Fruit fly (Drosophila melanogaster) whole organism, embryonic: ENCODE measurements around the gene RpS20.
A peak's percentile ranks its signal among the peaks of the same experiment; 100 is the strongest.

Experiments
- BEAF-32 ChIP-seq: fragments of 200-800 bp; sonication (Bioruptor generic); optimal IDR thresholded peaks from 3 replicates; lab custom pipeline; 2017; ENCODE audit warnings: missing biosample characterization, missing genetic modification characterization, mild to moderate bottlenecking, moderate library complexity, missing genetic modification reagents
- CG10654 ChIP-seq: fragments of 200-800 bp; sonication (Bioruptor generic); optimal IDR thresholded peaks from 2 replicates; lab custom pipeline; 2016; ENCODE audit warnings: missing biosample characterization, missing genetic modification characterization
- CG11456 ChIP-seq: fragments of 200-800 bp; sonication (Bioruptor generic); IDR thresholded peaks from 3 replicates; pipeline ENCODE4 v1.3.6; 2022; ENCODE audit warnings: missing biosample characterization, missing genetic modification characterization
- CG12219 ChIP-seq: fragments of 200-800 bp; sonication (Bioruptor generic); optimal IDR thresholded peaks from 3 replicates; lab custom pipeline; 2018; ENCODE audit warnings: missing biosample characterization, mild to moderate bottlenecking, missing genetic modification characterization
- CG12236 ChIP-seq: fragments of 200-800 bp; sonication (Bioruptor generic); optimal IDR thresholded peaks from 2 replicates; lab custom pipeline; 2016; ENCODE audit warnings: missing biosample characterization, missing genetic modification characterization
- CG14710 ChIP-seq: fragments of 200-800 bp; sonication (Bioruptor generic); optimal IDR thresholded peaks from 3 replicates; lab custom pipeline; 2019; ENCODE audit warnings: missing biosample characterization, mild to moderate bottlenecking, missing genetic modification characterization, moderate library complexity
- CG15011 ChIP-seq: fragments of 200-800 bp; sonication (Bioruptor generic); optimal IDR thresholded peaks from 3 replicates; lab custom pipeline; 2018; ENCODE audit warnings: missing biosample characterization, mild to moderate bottlenecking, missing genetic modification characterization
- CG15073 ChIP-seq: fragments of 200-800 bp; sonication (Bioruptor generic); optimal IDR thresholded peaks from 2 replicates; lab custom pipeline; 2016; ENCODE audit warnings: missing biosample characterization, missing genetic modification characterization
- CG1529 ChIP-seq: fragments of 200-800 bp; sonication (Bioruptor generic); optimal IDR thresholded peaks from 3 replicates; lab custom pipeline; 2018; ENCODE audit warnings: missing biosample characterization, missing genetic modification characterization
- CG17802 ChIP-seq: fragments of 200-800 bp; sonication (Bioruptor generic); optimal IDR thresholded peaks from 2 replicates; lab custom pipeline; 2018; ENCODE audit warnings: missing biosample characterization, mild to moderate bottlenecking, missing genetic modification characterization, moderate library complexity
- CG2202 ChIP-seq: fragments of 200-800 bp; sonication (Bioruptor generic); optimal IDR thresholded peaks from 2 replicates; lab custom pipeline; 2018; ENCODE audit warnings: missing biosample characterization, mild to moderate bottlenecking, missing genetic modification characterization
- CG2678 ChIP-seq: fragments of 200-800 bp; sonication (Bioruptor generic); optimal IDR thresholded peaks from 3 replicates; lab custom pipeline; 2019; ENCODE audit warnings: missing biosample characterization, mild to moderate bottlenecking, missing genetic modification characterization, moderate library complexity
- CG32532 ChIP-seq: fragments of 200-800 bp; sonication (Bioruptor generic); IDR thresholded peaks from 2 replicates; pipeline ENCODE4 v1.3.6; 2022; ENCODE audit warnings: missing biosample characterization, missing genetic modification characterization
- CG32767 ChIP-seq: fragments of 200-800 bp; sonication (Bioruptor generic); IDR thresholded peaks from 2 replicates; pipeline ENCODE4 v1.3.6; 2022; ENCODE audit warnings: missing biosample characterization, missing genetic modification characterization
- CG3838 ChIP-seq: fragments of 200-800 bp; sonication (Bioruptor generic); optimal IDR thresholded peaks from 3 replicates; lab custom pipeline; 2016; ENCODE audit warnings: missing biosample characterization, missing genetic modification characterization
- CG42726 ChIP-seq: fragments of 200-800 bp; sonication (Bioruptor generic); IDR thresholded peaks from 2 replicates; pipeline ENCODE4 v1.3.6; 2022; ENCODE audit warnings: missing biosample characterization, missing genetic modification characterization; ENCODE audit not compliant: partially characterized antibody
- CG6654 ChIP-seq: fragments of 200-800 bp; sonication (Bioruptor generic); optimal IDR thresholded peaks from 2 replicates; lab custom pipeline; 2017; ENCODE audit warnings: missing biosample characterization, mild to moderate bottlenecking, missing genetic modification characterization
- CG7987 ChIP-seq: fragments of 200-800 bp; sonication (Bioruptor generic); optimal IDR thresholded peaks from 2 replicates; lab custom pipeline; 2018; ENCODE audit warnings: missing biosample characterization, mild to moderate bottlenecking, missing genetic modification characterization, moderate library complexity
- CG8765 ChIP-seq: fragments of 200-800 bp; sonication (Bioruptor generic); IDR thresholded peaks from 2 replicates; pipeline ENCODE4 v1.3.6; 2022; ENCODE audit warnings: missing biosample characterization, missing genetic modification characterization
- CG9932 ChIP-seq: fragments of 200-800 bp; sonication (Bioruptor generic); IDR thresholded peaks from 2 replicates; pipeline ENCODE4 v1.3.6; 2022; ENCODE audit warnings: missing biosample characterization, missing genetic modification characterization
- CTCF ChIP-seq: fragments of 200-800 bp; sonication (Bioruptor generic); optimal IDR thresholded peaks from 2 replicates; lab custom pipeline; 2017; ENCODE audit warnings: missing biosample characterization, mild to moderate bottlenecking, missing genetic modification characterization, moderate library complexity
- Camta ChIP-seq: fragments of 200-800 bp; sonication (Bioruptor generic); optimal IDR thresholded peaks from 2 replicates; lab custom pipeline; 2016; ENCODE audit warnings: missing biosample characterization, missing genetic modification characterization
- Fer1 ChIP-seq: fragments of 200-800 bp; sonication (Bioruptor generic); optimal IDR thresholded peaks from 2 replicates; lab custom pipeline; 2017; ENCODE audit warnings: missing biosample characterization, mild to moderate bottlenecking, missing genetic modification characterization
- Hmr ChIP-seq: fragments of 200-800 bp; sonication (Bioruptor generic); optimal IDR thresholded peaks from 3 replicates; lab custom pipeline; 2017; ENCODE audit warnings: mild to moderate bottlenecking, missing biosample characterization, missing genetic modification reagents, missing genetic modification characterization
- Hr3 ChIP-seq: fragments of 200-800 bp; sonication (Bioruptor generic); optimal IDR thresholded peaks from 3 replicates; lab custom pipeline; 2016; ENCODE audit warnings: missing biosample characterization, missing genetic modification characterization
- Nf-YB ChIP-seq: fragments of 200-800 bp; sonication (Bioruptor generic); optimal IDR thresholded peaks from 3 replicates; lab custom pipeline; 2019; ENCODE audit warnings: missing biosample characterization, mild to moderate bottlenecking, missing genetic modification characterization, moderate library complexity
- bigmax ChIP-seq: fragments of 200-800 bp; sonication (Bioruptor generic); optimal IDR thresholded peaks from 2 replicates; lab custom pipeline; 2018; ENCODE audit warnings: missing biosample characterization, mild to moderate bottlenecking, missing genetic modification characterization
- caup ChIP-seq: fragments of 200-800 bp; sonication (Bioruptor generic); optimal IDR thresholded peaks from 3 replicates; lab custom pipeline; 2017; ENCODE audit warnings: missing biosample characterization, mild to moderate bottlenecking, missing genetic modification characterization, moderate library complexity; ENCODE audit not compliant: severe bottlenecking
- crol ChIP-seq: fragments of 200-800 bp; sonication (Bioruptor generic); IDR thresholded peaks from 2 replicates; pipeline ENCODE4 v1.3.6; 2022; ENCODE audit warnings: missing biosample characterization, missing genetic modification characterization
- dpn ChIP-seq, 2 experiments: fragments of 200-800 bp; sonication (Bioruptor generic); optimal IDR thresholded peaks; 3 replicates each; lab custom pipeline; 2016; ENCODE audit warnings: missing biosample characterization in 2 of 2, missing genetic modification characterization in 2 of 2
- en ChIP-seq: fragments of 200-800 bp; sonication (Bioruptor generic); optimal IDR thresholded peaks from 2 replicates; lab custom pipeline; 2016; ENCODE audit warnings: missing biosample characterization, missing genetic modification characterization
- gem ChIP-seq: fragments of 200-800 bp; sonication (Bioruptor generic); optimal IDR thresholded peaks from 2 replicates; lab custom pipeline; 2019; ENCODE audit warnings: missing biosample characterization, mild to moderate bottlenecking, missing genetic modification characterization, moderate library complexity
- h ChIP-seq: fragments of >200 bp; optimal IDR thresholded peaks from 2 replicates; lab custom pipeline; 2017
- hb ChIP-seq: fragments of 200-800 bp; sonication (Bioruptor generic); IDR thresholded peaks from 3 replicates; pipeline ENCODE4 v1.3.6; 2022; ENCODE audit warnings: missing biosample characterization, missing genetic modification characterization; ENCODE audit not compliant: partially characterized antibody
- nau ChIP-seq: fragments of 200-800 bp; sonication (Bioruptor generic); optimal IDR thresholded peaks from 3 replicates; lab custom pipeline; 2017; ENCODE audit warnings: missing biosample characterization, mild to moderate bottlenecking, missing genetic modification characterization, missing genetic modification reagents
- nmo ChIP-seq: fragments of 200-800 bp; sonication (Bioruptor generic); optimal IDR thresholded peaks from 2 replicates; lab custom pipeline; 2018; ENCODE audit warnings: missing biosample characterization, mild to moderate bottlenecking, missing genetic modification characterization, moderate library complexity
- pfk ChIP-seq: fragments of 200-800 bp; sonication (Bioruptor generic); optimal IDR thresholded peaks from 2 replicates; lab custom pipeline; 2018; ENCODE audit warnings: missing biosample characterization, mild to moderate bottlenecking, missing genetic modification characterization, moderate library complexity
- pho ChIP-seq: fragments of 200-800 bp; sonication (Bioruptor generic); optimal IDR thresholded peaks from 2 replicates; lab custom pipeline; 2016; ENCODE audit warnings: missing biosample characterization, missing genetic modification characterization
- psq ChIP-seq: fragments of 200-800 bp; sonication (Bioruptor generic); optimal IDR thresholded peaks from 2 replicates; lab custom pipeline; 2017; ENCODE audit warnings: missing biosample characterization, missing genetic modification characterization
- run ChIP-seq: fragments of 200-800 bp; sonication (Bioruptor generic); optimal IDR thresholded peaks from 3 replicates; lab custom pipeline; 2018; ENCODE audit warnings: missing biosample characterization, mild to moderate bottlenecking, missing genetic modification characterization
- salm ChIP-seq: fragments of 200-800 bp; sonication (Bioruptor generic); optimal IDR thresholded peaks from 2 replicates; lab custom pipeline; 2018; ENCODE audit warnings: missing biosample characterization, mild to moderate bottlenecking, missing genetic modification characterization
- sim ChIP-seq: fragments of 200-800 bp; sonication (Bioruptor generic); IDR thresholded peaks from 2 replicates; pipeline ENCODE4 v1.3.6; 2022; ENCODE audit warnings: missing biosample characterization, missing genetic modification characterization
- slou ChIP-seq: fragments of 200-800 bp; sonication (Bioruptor generic); optimal IDR thresholded peaks from 3 replicates; lab custom pipeline; 2016; ENCODE audit warnings: missing biosample characterization, missing genetic modification characterization
- so ChIP-seq: fragments of 200-800 bp; sonication (Bioruptor generic); IDR thresholded peaks from 3 replicates; pipeline ENCODE4 v1.3.6; 2022; ENCODE audit warnings: missing biosample characterization, missing genetic modification characterization
- vfl ChIP-seq: fragments of 200-800 bp; sonication (Bioruptor generic); optimal IDR thresholded peaks from 2 replicates; lab custom pipeline; 2016; ENCODE audit warnings: missing biosample characterization, missing genetic modification characterization
- zen2 ChIP-seq: fragments of 200-800 bp; sonication (Bioruptor generic); IDR thresholded peaks from 3 replicates; pipeline ENCODE4 v1.3.6; 2022; ENCODE audit warnings: missing biosample characterization, missing genetic modification characterization; ENCODE audit not compliant: partially characterized antibody
- zf30C ChIP-seq: fragments of 200-800 bp; sonication (Bioruptor generic); optimal IDR thresholded peaks from 3 replicates; lab custom pipeline; 2018; ENCODE audit warnings: missing biosample characterization, mild to moderate bottlenecking, missing genetic modification characterization

Gene RpS20

dm6 chr3R:20828520-20829415, 6.8 kb downstream of the RpS20 start (continued):
- TF ChIP-seq CG6654 (no peak), vfl (GFP tag; lab: Kevin White, UChicago) (no peak), CG11456 (peak; percentile 63; the same call in 1 of the 3 replicates), crol (GFP tag; lab: Robert Waterston, UW) (peak; percentile 70), CG7987 (GFP tag; lab: Kevin White, UChicago) (peak; percentile 15), CG15073 (GFP tag; lab: Kevin White, UChicago) (no peak), CG3838 (GFP tag; lab: Kevin White, UChicago) (no peak), CG12236 (GFP tag; lab: Kevin White, UChicago) (no peak), CG9932 (GFP tag; lab: Robert Waterston, UW) (peak; percentile 34; the same call in 1 of the 2 replicates), nau (GFP tag; lab: Kevin White, UChicago) (no peak), psq (no peak)

DNA sequence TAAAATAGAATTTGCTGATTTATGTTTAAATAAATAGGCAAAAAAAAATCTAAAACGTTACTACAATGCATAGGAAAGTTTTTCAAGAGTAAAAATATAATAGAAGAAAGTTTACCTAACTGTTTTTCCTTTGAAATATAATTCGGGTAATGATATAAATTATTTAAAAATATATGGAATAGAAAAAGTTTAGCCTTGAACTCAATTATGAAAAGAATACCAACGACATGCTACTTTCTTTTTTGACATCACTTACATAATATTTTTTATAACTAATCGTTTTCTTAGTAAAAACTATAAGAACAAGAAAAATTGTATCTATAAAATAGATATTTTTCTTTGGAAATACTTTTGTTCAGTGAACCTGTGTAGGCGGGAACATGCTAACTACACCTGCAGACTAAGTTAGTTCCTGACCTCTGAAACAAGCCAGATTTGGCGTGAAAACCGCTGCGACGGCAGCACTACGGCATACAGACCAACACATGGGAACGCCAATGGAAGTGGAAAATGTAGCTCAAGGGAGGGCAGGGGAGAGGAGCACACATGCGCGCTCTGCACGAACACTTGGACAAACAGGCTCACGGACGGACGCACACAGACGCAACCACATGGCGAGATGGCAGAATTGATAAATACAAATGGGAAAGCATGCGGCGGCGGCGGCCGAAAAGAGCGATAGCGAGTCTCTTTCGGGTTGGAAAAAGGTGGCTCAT, 7.6 kb downstream of the RpS20 start:
- TF ChIP-seq CG32767 (GFP tag; lab: Robert Waterston, UW): peak; percentile 46; the same call in 1 of the 2 replicates
- no peak for TF ChIP-seq CG12219 (GFP tag; lab: Kevin White, UChicago)
- TF ChIP-seq pfk (GFP tag; lab: Kevin White, UChicago): no peak
- TF ChIP-seq CG17802 (tag; lab: Kevin White, UChicago): no peak
- no peak for TF ChIP-seq dpn (GFP tag; optimal IDR thresholded peaks at IDR 0.05; lab: Kevin White, UChicago)
- no peak for TF ChIP-seq CG2202
- peak; percentile 41; the same call in 1 of the 3 replicates for TF ChIP-seq so (GFP tag; lab: Robert Waterston, UW)
- TF ChIP-seq CG1529 (GFP tag; lab: Kevin White, UChicago): no peak
- no peak for TF ChIP-seq CG15011 (GFP tag; lab: Kevin White, UChicago)
- TF ChIP-seq CG10654 (GFP tag; lab: Kevin White, UChicago): no peak
- peak; percentile 47 for TF ChIP-seq bigmax
- no peak for TF ChIP-seq CG42726 (GFP tag; lab: Robert Waterston, UW)
- TF ChIP-seq CG2678 (tag; lab: Kevin White, UChicago): peak; percentile 63
- no peak for TF ChIP-seq zf30C (GFP tag; lab: Kevin White, UChicago)
- no peak for TF ChIP-seq run
- TF ChIP-seq h (lab: Kevin White, UChicago): no peak
- TF ChIP-seq CG8765 (GFP tag; lab: Robert Waterston, UW): no peak
- TF ChIP-seq zen2 (GFP tag; lab: Robert Waterston, UW): no peak
- TF ChIP-seq slou: no peak
- peak; percentile 18 for TF ChIP-seq CG14710 (tag; lab: Kevin White, UChicago)
- TF ChIP-seq Fer1 (GFP tag; lab: Kevin White, UChicago): peak; percentile 10
- no peak for TF ChIP-seq Camta (GFP tag; lab: Kevin White, UChicago)
- no peak for TF ChIP-seq Hmr (GFP tag; lab: Kevin White, UChicago)
- no peak for TF ChIP-seq CTCF (GFP tag; lab: Kevin White, UChicago)
- no peak for TF ChIP-seq BEAF-32
- TF ChIP-seq en (GFP tag; lab: Kevin White, UChicago): no peak
- no peak for TF ChIP-seq pho (GFP tag; lab: Kevin White, UChicago)
- TF ChIP-seq salm (tag; lab: Kevin White, UChicago): no peak
- TF ChIP-seq gem (tag; lab: Kevin White, UChicago): peak; percentile 61
- TF ChIP-seq caup (GFP tag; lab: Kevin White, UChicago): peak; percentile 40
- TF ChIP-seq CG32532 (GFP tag; lab: Robert Waterston, UW): peak; percentile 53
- TF ChIP-seq hb (GFP tag; lab: Robert Waterston, UW): no peak
- TF ChIP-seq sim (GFP tag; lab: Robert Waterston, UW): no peak
- peak; percentile 38 for TF ChIP-seq Hr3 (GFP tag; lab: Kevin White, UChicago)
- TF ChIP-seq nmo (GFP tag; lab: Kevin White, UChicago): peak; percentile 53
- no peak for TF ChIP-seq Nf-YB (GFP tag; lab: Kevin White, UChicago)
